Worm (Caenorhabditis elegans): ENCODE results near the gene gst-35.

The gst-35 gene

ce11 chrII:15185289-15185688 is at the start of gene gst-35:
Gene gst-35, minus strand, starts transcription at chrII:15185389.
- no peak for TF ChIP-seq hmg-4 (GFP tag; optimal IDR thresholded peaks at IDR 0.05)

- TF ChIP-seq pes-1 (GFP tag; IDR thresholded peaks at IDR 0.05), result no peak
- TF ChIP-seq hmg-4 (GFP tag; optimal IDR thresholded peaks at IDR 0.05), result no peak
- no peak for TF ChIP-seq tbx-37 (GFP tag; conservative IDR thresholded peaks at IDR 0.05)
- TF ChIP-seq flt-1 (GFP tag; IDR thresholded peaks at IDR 0.05), result no peak
- no peak for TF ChIP-seq ets-7 (tag; optimal IDR thresholded peaks at IDR 0.05)
- no peak for TF ChIP-seq ceh-36 (tag; optimal IDR thresholded peaks at IDR 0.05)
- no peak for TF ChIP-seq tbx-11 (GFP tag; IDR thresholded peaks at IDR 0.05)
- no peak for TF ChIP-seq B0310.2 (tag; optimal IDR thresholded peaks at IDR 0.05)
- no peak for TF ChIP-seq F13C5.2 (tag; optimal IDR thresholded peaks at IDR 0.05)
- TF ChIP-seq hmbx-1 (tag; optimal IDR thresholded peaks at IDR 0.05), result no peak
- TF ChIP-seq hnd-1 (tag; optimal IDR thresholded peaks at IDR 0.05), result no peak
- no peak for TF ChIP-seq scrt-1 (GFP tag; IDR thresholded peaks at IDR 0.05)
Measured at ce11 chrII:15233219-15233618, 48.0 kb upstream of the gst-35 start.

- TF ChIP-seq tra-4 (tag; optimal IDR thresholded peaks at IDR 0.05) (no peak), ceh-36 (tag; optimal IDR thresholded peaks at IDR 0.05) (no peak), pes-1 (GFP tag; IDR thresholded peaks at IDR 0.05) (peak; percentile 67; the same call in 1 of the 2 replicates), ets-7 (tag; optimal IDR thresholded peaks at IDR 0.05) (peak; percentile 43), tbx-37 (GFP tag; conservative IDR thresholded peaks at IDR 0.05) (peak; percentile 53; the same call in 1 of the 2 replicates), ama-1 (optimal IDR thresholded peaks at IDR 0.05) (no peak), tbx-11 (GFP tag; IDR thresholded peaks at IDR 0.05) (no peak), scrt-1 (GFP tag; IDR thresholded peaks at IDR 0.05) (no peak), hnd-1 (tag; optimal IDR thresholded peaks at IDR 0.05) (no peak), F13C5.2 (tag; optimal IDR thresholded peaks at IDR 0.05) (peak; percentile 2), sea-1 (GFP tag; conservative IDR thresholded peaks at IDR 0.05) (no peak), ceh-13 (GFP tag; optimal IDR thresholded peaks at IDR 0.05) (no peak), flt-1 (GFP tag; IDR thresholded peaks at IDR 0.05) (peak; percentile 41; the same call in 1 of the 2 replicates), hmbx-1 (tag; optimal IDR thresholded peaks at IDR 0.05) (no peak), B0310.2 (tag; optimal IDR thresholded peaks at IDR 0.05) (no peak), hmg-4 (GFP tag; optimal IDR thresholded peaks at IDR 0.05) (no peak)
Measured at ce11 chrII:15232705-15233104, 47.5 kb upstream of the gst-35 start, which contains the start of gene Y46E12BL.2. Gene Y46E12BL.2, plus strand, starts transcription at chrII:15232947.

- no peak for TF ChIP-seq ceh-13 (GFP tag; optimal IDR thresholded peaks at IDR 0.05)
- TF ChIP-seq aly-1 (tag; optimal IDR thresholded peaks at IDR 0.05), result no peak
- TF ChIP-seq hnd-1 (tag; optimal IDR thresholded peaks at IDR 0.05), result no peak
- TF ChIP-seq scrt-1 (GFP tag; IDR thresholded peaks at IDR 0.05), result no peak
- TF ChIP-seq B0310.2 (tag; optimal IDR thresholded peaks at IDR 0.05), result no peak
- TF ChIP-seq tra-4 (tag; optimal IDR thresholded peaks at IDR 0.05), result no peak
- TF ChIP-seq ets-7 (tag; optimal IDR thresholded peaks at IDR 0.05), result no peak
- TF ChIP-seq hmbx-1 (tag; optimal IDR thresholded peaks at IDR 0.05), result no peak
- TF ChIP-seq tbx-11 (GFP tag; IDR thresholded peaks at IDR 0.05), result no peak
- no peak for TF ChIP-seq ceh-36 (tag; optimal IDR thresholded peaks at IDR 0.05)
- TF ChIP-seq flt-1 (GFP tag; IDR thresholded peaks at IDR 0.05), result no peak
- TF ChIP-seq tbx-37 (GFP tag; conservative IDR thresholded peaks at IDR 0.05), result no peak
- no peak for TF ChIP-seq sea-1 (GFP tag; conservative IDR thresholded peaks at IDR 0.05)
Measured at ce11 chrII:15229785-15230393, 44.7 kb upstream of the gst-35 start, which contains the start of gene spsb-2. Gene spsb-2, plus strand, starts transcription at chrII:15230343.

ce11 chrII:15228005-15228404 is 42.8 kb upstream of the gst-35 start:
- no peak for TF ChIP-seq ceh-13 (GFP tag; optimal IDR thresholded peaks at IDR 0.05)
- no peak for TF ChIP-seq aly-1 (tag; optimal IDR thresholded peaks at IDR 0.05)
- no peak for TF ChIP-seq scrt-1 (GFP tag; IDR thresholded peaks at IDR 0.05)
- no peak for TF ChIP-seq ceh-36 (tag; optimal IDR thresholded peaks at IDR 0.05)
- TF ChIP-seq tbx-11 (GFP tag; IDR thresholded peaks at IDR 0.05), result no peak
- TF ChIP-seq hmbx-1 (tag; optimal IDR thresholded peaks at IDR 0.05), result no peak
- TF ChIP-seq flt-1 (GFP tag; IDR thresholded peaks at IDR 0.05), result no peak
- TF ChIP-seq tbx-37 (GFP tag; conservative IDR thresholded peaks at IDR 0.05), result no peak
- TF ChIP-seq hmg-4 (GFP tag; optimal IDR thresholded peaks at IDR 0.05), result no peak
- TF ChIP-seq pes-1 (GFP tag; IDR thresholded peaks at IDR 0.05), result no peak
- TF ChIP-seq sea-1 (GFP tag; conservative IDR thresholded peaks at IDR 0.05), result no peak

- TF ChIP-seq tbx-11 (GFP tag; IDR thresholded peaks at IDR 0.05) (no peak), scrt-1 (GFP tag; IDR thresholded peaks at IDR 0.05) (no peak), F13C5.2 (tag; optimal IDR thresholded peaks at IDR 0.05) (no peak), ets-7 (tag; optimal IDR thresholded peaks at IDR 0.05) (no peak), hmg-4 (GFP tag; optimal IDR thresholded peaks at IDR 0.05) (no peak), tbx-37 (GFP tag; conservative IDR thresholded peaks at IDR 0.05) (no peak), aly-1 (tag; optimal IDR thresholded peaks at IDR 0.05) (no peak), ama-1 (optimal IDR thresholded peaks at IDR 0.05) (no peak), flt-1 (GFP tag; IDR thresholded peaks at IDR 0.05) (no peak)
Measured at ce11 chrII:15226805-15227204, 41.6 kb upstream of the gst-35 start.

ce11 chrII:15226186-15226585 is 41.0 kb upstream of the gst-35 start:
- no peak for TF ChIP-seq scrt-1 (GFP tag; IDR thresholded peaks at IDR 0.05)
- TF ChIP-seq aly-1 (tag; optimal IDR thresholded peaks at IDR 0.05), result peak; percentile 12
- TF ChIP-seq sea-1 (GFP tag; conservative IDR thresholded peaks at IDR 0.05), result no peak
- no peak for TF ChIP-seq flt-1 (GFP tag; IDR thresholded peaks at IDR 0.05)
- TF ChIP-seq B0310.2 (tag; optimal IDR thresholded peaks at IDR 0.05), result no peak
- no peak for TF ChIP-seq hmbx-1 (tag; optimal IDR thresholded peaks at IDR 0.05)
- no peak for TF ChIP-seq tbx-11 (GFP tag; IDR thresholded peaks at IDR 0.05)

ce11 chrII:15220116-15220515 is 34.9 kb upstream of the gst-35 start:
- TF ChIP-seq scrt-1 (GFP tag; IDR thresholded peaks at IDR 0.05) (no peak), B0310.2 (tag; optimal IDR thresholded peaks at IDR 0.05) (no peak), hmbx-1 (tag; optimal IDR thresholded peaks at IDR 0.05) (no peak), ets-7 (tag; optimal IDR thresholded peaks at IDR 0.05) (no peak), aly-1 (tag; optimal IDR thresholded peaks at IDR 0.05) (no peak), hmg-4 (GFP tag; optimal IDR thresholded peaks at IDR 0.05) (no peak), sea-1 (GFP tag; conservative IDR thresholded peaks at IDR 0.05) (no peak), F13C5.2 (tag; optimal IDR thresholded peaks at IDR 0.05) (no peak), tbx-11 (GFP tag; IDR thresholded peaks at IDR 0.05) (no peak), tbx-37 (GFP tag; conservative IDR thresholded peaks at IDR 0.05) (no peak), hnd-1 (tag; optimal IDR thresholded peaks at IDR 0.05) (no peak), tra-4 (tag; optimal IDR thresholded peaks at IDR 0.05) (no peak), pes-1 (GFP tag; IDR thresholded peaks at IDR 0.05) (no peak), flt-1 (GFP tag; IDR thresholded peaks at IDR 0.05) (no peak)

Data from whole organism, early embryonic.